Worm (Caenorhabditis elegans) whole organism, L4 larva: Measurements from ENCODE around the gene dsh-2.

Experiments
- F26F4.8 ChIP-seq: fragments of 200-800 bp; sonication (Bioruptor generic); conservative IDR thresholded peaks from 2 replicates; pipeline ENCODE4 v1.3.6; 2022; ENCODE audit warnings: missing genetic modification characterization, missing compliant biosample characterization
- F44E2.7 ChIP-seq: fragments of 200-800 bp; sonication (Bioruptor generic); IDR thresholded peaks from 2 replicates; pipeline ENCODE4 v2.1.2; 2022; ENCODE audit warnings: missing genetic modification characterization, missing compliant biosample characterization
- F49E8.2 ChIP-seq: sonication (generic microtip); optimal IDR thresholded peaks from 2 replicates; lab custom pipeline; 2016; ENCODE audit warnings: missing compliant biosample characterization, mild to moderate bottlenecking, missing genetic modification characterization, borderline replicate concordance
- R02D3.7 ChIP-seq: fragments of 150-350 bp; sonication (generic microtip); optimal IDR thresholded peaks from 3 replicates; lab custom pipeline; 2014; ENCODE audit warnings: missing biosample characterization, missing genetic modification characterization
- Y75B8A.6 ChIP-seq: fragments of 200-800 bp; sonication (Bioruptor generic); IDR thresholded peaks from 2 replicates; pipeline ENCODE4 v1.3.6; 2022; ENCODE audit warnings: missing genetic modification reagents, missing genetic modification characterization, missing compliant biosample characterization
- ZK546.5 ChIP-seq, 2 experiments: sonication (generic microtip); optimal IDR thresholded peaks; 2 replicates each; lab custom pipeline; 2017; ENCODE audit warnings: missing biosample characterization in 2 of 2, missing genetic modification characterization in 2 of 2
- aly-2 ChIP-seq: sonication (generic microtip); optimal IDR thresholded peaks from 2 replicates; lab custom pipeline; 2018; ENCODE audit warnings: missing biosample characterization, missing genetic modification characterization
- ama-1 ChIP-seq: fragments of 150-350 bp; optimal IDR thresholded peaks from 2 replicates; lab custom pipeline; 2014; ENCODE audit warnings: inconsistent platforms, mixed read lengths
- arid-1 ChIP-seq: fragments of 200-800 bp; sonication (Bioruptor generic); conservative IDR thresholded peaks from 2 replicates; pipeline ENCODE4 v1.3.6; 2022; ENCODE audit warnings: missing genetic modification reagents, missing genetic modification characterization, missing compliant biosample characterization
- ceh-28 ChIP-seq: fragments of 150-350 bp; optimal IDR thresholded peaks from 2 replicates; lab custom pipeline; 2014; ENCODE audit warnings: missing biosample characterization, missing genetic modification reagents, missing genetic modification characterization
- ceh-32 ChIP-seq: sonication (generic microtip); optimal IDR thresholded peaks from 2 replicates; lab custom pipeline; 2016; ENCODE audit warnings: mild to moderate bottlenecking, missing genetic modification characterization, missing compliant biosample characterization; ENCODE audit not compliant: poor library complexity
- ceh-62 ChIP-seq: sonication (generic microtip); optimal IDR thresholded peaks from 2 replicates; lab custom pipeline; 2017; ENCODE audit warnings: missing biosample characterization, missing genetic modification characterization
- cey-2 ChIP-seq: sonication (generic microtip); optimal IDR thresholded peaks from 3 replicates; lab custom pipeline; 2017; ENCODE audit warnings: missing genetic modification characterization, mild to moderate bottlenecking, missing compliant biosample characterization, antibody characterized with exemption, borderline replicate concordance; ENCODE audit not compliant: insufficient read depth
- ctbp-1 ChIP-seq: fragments of 200-800 bp; sonication (Bioruptor generic); IDR thresholded peaks from 2 replicates; pipeline ENCODE4 v1.3.6; 2022; ENCODE audit warnings: missing genetic modification reagents, missing genetic modification characterization, missing compliant biosample characterization
- dmd-6 ChIP-seq: fragments of 200-800 bp; sonication (Bioruptor generic); IDR thresholded peaks from 2 replicates; pipeline ENCODE4 v1.3.6; 2022; ENCODE audit warnings: missing genetic modification reagents, missing genetic modification characterization, missing compliant biosample characterization
- dmd-8 ChIP-seq: fragments of 200-800 bp; sonication (Bioruptor generic); IDR thresholded peaks from 2 replicates; pipeline ENCODE4 v1.3.6; 2022; ENCODE audit warnings: missing genetic modification characterization, missing compliant biosample characterization
- dpl-1 ChIP-seq: fragments of 150-350 bp; optimal IDR thresholded peaks from 2 replicates; lab custom pipeline; 2014; ENCODE audit warnings: missing biosample characterization, missing genetic modification reagents, missing genetic modification characterization
- duxl-1 ChIP-seq: sonication (generic microtip); optimal IDR thresholded peaks from 2 replicates; lab custom pipeline; 2016; ENCODE audit warnings: mild to moderate bottlenecking, missing genetic modification characterization, moderate library complexity, missing compliant biosample characterization; ENCODE audit not compliant: poor library complexity
- dve-1 ChIP-seq: sonication (generic microtip); optimal IDR thresholded peaks from 2 replicates; lab custom pipeline; 2017; ENCODE audit warnings: antibody characterized with exemption, mild to moderate bottlenecking, missing genetic modification characterization, missing compliant biosample characterization; ENCODE audit not compliant: insufficient read depth
- egl-27 ChIP-seq: sonication (generic microtip); optimal IDR thresholded peaks from 3 replicates; lab custom pipeline; 2017; ENCODE audit warnings: missing biosample characterization, missing genetic modification reagents, missing genetic modification characterization
- egl-43 ChIP-seq: fragments of 200-800 bp; sonication (Bioruptor generic); IDR thresholded peaks from 2 replicates; pipeline ENCODE4 v1.3.6; 2022; ENCODE audit warnings: missing genetic modification reagents, missing genetic modification characterization, missing compliant biosample characterization
- fos-1 ChIP-seq: fragments of 150-350 bp; optimal IDR thresholded peaks from 2 replicates; lab custom pipeline; 2014; ENCODE audit warnings: missing biosample characterization, missing genetic modification characterization
- hlh-11 ChIP-seq: fragments of 200-800 bp; sonication (Bioruptor generic); optimal IDR thresholded peaks from 2 replicates; lab custom pipeline; 2018; ENCODE audit warnings: mild to moderate bottlenecking, missing genetic modification characterization, missing compliant biosample characterization
- lin-1 ChIP-seq: fragments of 200-800 bp; sonication (Bioruptor generic); IDR thresholded peaks from 2 replicates; pipeline ENCODE4 v1.3.6; 2022; ENCODE audit warnings: missing genetic modification reagents, missing genetic modification characterization, missing compliant biosample characterization
- lin-29 ChIP-seq: fragments of 200-800 bp; sonication (Bioruptor generic); IDR thresholded peaks from 2 replicates; pipeline ENCODE4 v1.3.6; 2022; ENCODE audit warnings: missing genetic modification reagents, missing genetic modification characterization, missing compliant biosample characterization
- lin-38 ChIP-seq: fragments of 200-800 bp; sonication (Bioruptor generic); IDR thresholded peaks from 2 replicates; pipeline ENCODE4 v1.3.6; 2022; ENCODE audit warnings: missing genetic modification reagents, missing genetic modification characterization, missing compliant biosample characterization
- lir-3 ChIP-seq: sonication (generic microtip); optimal IDR thresholded peaks from 2 replicates; lab custom pipeline; 2016; ENCODE audit warnings: mild to moderate bottlenecking, missing genetic modification characterization, missing compliant biosample characterization
- madf-5 ChIP-seq, 2 experiments: fragments of 200-800 bp; sonication (Bioruptor generic); IDR thresholded peaks; 2 replicates each; pipeline ENCODE4 v1.3.6; 2022; ENCODE audit warnings: missing compliant biosample characterization in 2 of 2, missing genetic modification characterization in 2 of 2
- mdt-29 ChIP-seq: fragments of 200-800 bp; sonication (Bioruptor generic); IDR thresholded peaks from 2 replicates; pipeline ENCODE4 v1.3.6; 2022; ENCODE audit warnings: missing genetic modification reagents, missing genetic modification characterization, missing compliant biosample characterization
- mep-1 ChIP-seq: fragments of 150-350 bp; sonication (generic microtip); optimal IDR thresholded peaks from 3 replicates; lab custom pipeline; 2014; ENCODE audit warnings: missing biosample characterization, missing genetic modification characterization
- mes-2 ChIP-seq: sonication (generic microtip); optimal IDR thresholded peaks from 2 replicates; lab custom pipeline; 2016; ENCODE audit warnings: missing genotype, mild to moderate bottlenecking, missing genetic modification characterization, missing compliant biosample characterization; ENCODE audit not compliant: poor library complexity, severe bottlenecking
- mxl-2 ChIP-seq: fragments of 200-800 bp; sonication (Bioruptor generic); conservative IDR thresholded peaks from 2 replicates; pipeline ENCODE4 v1.3.6; 2022; ENCODE audit warnings: missing genetic modification reagents, missing genetic modification characterization, missing compliant biosample characterization
- mxl-3 ChIP-seq: fragments of 200-800 bp; sonication (Bioruptor generic); optimal IDR thresholded peaks from 2 replicates; lab custom pipeline; 2018; ENCODE audit warnings: mild to moderate bottlenecking, missing genetic modification characterization, missing compliant biosample characterization
- nhr-10 ChIP-seq: fragments of 150-350 bp; optimal IDR thresholded peaks from 2 replicates; lab custom pipeline; 2014; ENCODE audit warnings: missing biosample characterization, missing genetic modification characterization
- nhr-102 ChIP-seq: sonication (generic microtip); optimal IDR thresholded peaks from 2 replicates; lab custom pipeline; 2016; ENCODE audit warnings: mild to moderate bottlenecking, missing genetic modification characterization, moderate library complexity, missing compliant biosample characterization
- nhr-42 ChIP-seq: fragments of 200-800 bp; sonication (Bioruptor generic); IDR thresholded peaks from 2 replicates; pipeline ENCODE4 v1.3.6; 2022; ENCODE audit warnings: missing genetic modification characterization, missing compliant biosample characterization
- nhr-48 ChIP-seq: sonication (generic microtip); optimal IDR thresholded peaks from 2 replicates; lab custom pipeline; 2016; ENCODE audit warnings: mild to moderate bottlenecking, missing genetic modification characterization, missing compliant biosample characterization
- pha-4 ChIP-seq, 2 experiments: fragments of 150-350 bp in 1 of 2; fragments of 200-800 bp in 1 of 2; sonication (Bioruptor generic) in 1 of 2; IDR thresholded peaks in 1 of 2; optimal IDR thresholded peaks in 1 of 2; 2 replicates each; pipeline versions ENCODE4 v1.3.6 to Lab custom; 2014 to 2022; ENCODE audit warnings: missing genetic modification characterization in 2 of 2, missing genetic modification reagents in 2 of 2, missing biosample characterization in 1 of 2, missing compliant biosample characterization in 1 of 2
- php-3 ChIP-seq: fragments of 200-800 bp; sonication (Bioruptor generic); IDR thresholded peaks from 2 replicates; pipeline ENCODE4 v1.3.6; 2022; ENCODE audit warnings: missing genetic modification reagents, missing genetic modification characterization, missing compliant biosample characterization
- sdz-12 ChIP-seq: fragments of 200-800 bp; sonication (Bioruptor generic); optimal IDR thresholded peaks from 2 replicates; lab custom pipeline; 2018; ENCODE audit warnings: mild to moderate bottlenecking, missing genetic modification characterization, missing compliant biosample characterization
- set-16 ChIP-seq: fragments of 200-800 bp; sonication (Bioruptor generic); IDR thresholded peaks from 2 replicates; pipeline ENCODE4 v1.3.6; 2022; ENCODE audit warnings: missing genetic modification reagents, missing genetic modification characterization, missing compliant biosample characterization
- skn-1 ChIP-seq: fragments of 150-350 bp; optimal IDR thresholded peaks from 2 replicates; lab custom pipeline; 2014; ENCODE audit warnings: missing biosample characterization, missing genetic modification characterization
- snpc-4 ChIP-seq: fragments of 150-350 bp; optimal IDR thresholded peaks from 2 replicates; lab custom pipeline; 2014; ENCODE audit warnings: missing biosample characterization, missing genetic modification characterization
- spr-1 ChIP-seq: sonication (generic microtip); optimal IDR thresholded peaks from 2 replicates; lab custom pipeline; 2016; ENCODE audit warnings: mild to moderate bottlenecking, missing genetic modification characterization, missing compliant biosample characterization
- spr-3 ChIP-seq: fragments of 200-800 bp; sonication (Bioruptor generic); optimal IDR thresholded peaks from 2 replicates; lab custom pipeline; 2018; ENCODE audit warnings: mild to moderate bottlenecking, missing genetic modification characterization, missing compliant biosample characterization
- tag-97 ChIP-seq: fragments of 200-800 bp; sonication (Bioruptor generic); IDR thresholded peaks from 2 replicates; pipeline ENCODE4 v1.3.6; 2022; ENCODE audit warnings: missing genetic modification characterization, missing compliant biosample characterization
- unc-130 ChIP-seq: sonication (generic microtip); optimal IDR thresholded peaks from 2 replicates; lab custom pipeline; 2016; ENCODE audit warnings: missing genetic modification reagents, missing genetic modification characterization, missing compliant biosample characterization
- unc-39 ChIP-seq: sonication (generic microtip); optimal IDR thresholded peaks from 2 replicates; lab custom pipeline; 2017; ENCODE audit warnings: missing biosample characterization, missing genetic modification characterization
- vab-7 ChIP-seq: fragments of 200-800 bp; sonication (Bioruptor generic); IDR thresholded peaks from 2 replicates; pipeline ENCODE4 v1.3.6; 2022; ENCODE audit warnings: missing genetic modification reagents, missing genetic modification characterization, missing compliant biosample characterization
- zip-11 ChIP-seq: fragments of 200-800 bp; sonication (Bioruptor generic); IDR thresholded peaks from 2 replicates; pipeline ENCODE4 v1.3.6; 2022; ENCODE audit warnings: missing genetic modification characterization, missing compliant biosample characterization

dsh-2 gene

DNA sequence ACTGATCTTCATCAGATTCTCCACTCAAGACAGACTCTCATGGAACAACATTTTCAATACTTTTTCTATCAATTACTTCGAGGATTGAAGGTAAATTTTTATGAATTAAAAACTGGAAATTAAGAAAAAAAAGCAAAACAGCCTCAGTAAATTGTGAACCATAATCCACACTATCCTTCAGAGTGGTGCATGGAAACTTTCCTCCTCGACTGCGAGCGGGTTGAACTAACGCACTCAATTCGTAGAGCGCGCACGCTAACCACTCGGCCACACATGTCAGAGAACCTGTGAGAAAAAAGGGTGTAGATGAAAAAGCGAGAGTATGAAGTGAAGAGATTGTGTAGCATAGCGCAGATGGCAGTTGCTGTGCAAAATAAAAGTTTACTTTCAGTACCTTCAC, 24.0 kb upstream of the dsh-2 start (continued):
- TF ChIP-seq zip-11 (GFP tag; lab: Robert Waterston, UW) (peak; percentile 73; the same call in 1 of the 2 replicates), mep-1 (tag; lab: Kevin White, UChicago) (peak; percentile 72), tag-97 (no peak), mxl-3 (peak; percentile 69), ZK546.5 (tag; optimal IDR thresholded peaks at IDR 0.05; lab: Kevin White, UChicago) (no peak), sdz-12 (GFP tag; lab: Kevin White, UChicago) (peak; percentile 77), Y75B8A.6 (peak; percentile 86), spr-1 (tag; lab: Kevin White, UChicago) (peak; percentile 86), cey-2 (tag; lab: Kevin White, UChicago) (no peak), dpl-1 (GFP tag; lab: Kevin White, UChicago) (peak; percentile 39), lir-3 (peak; percentile 78), ceh-32 (tag; lab: Kevin White, UChicago) (no peak), snpc-4 (no peak), unc-39 (tag; lab: Kevin White, UChicago) (no peak), spr-3 (peak; percentile 75), F44E2.7 (GFP tag; lab: Robert Waterston, UW) (peak; percentile 75), vab-7 (GFP tag; lab: Robert Waterston, UW) (peak; percentile 91), egl-27 (tag; lab: Kevin White, UChicago) (no peak), lin-1 (GFP tag; lab: Robert Waterston, UW) (peak; percentile 85; the same call in 1 of the 2 replicates), ama-1 (lab: Kevin White, UChicago) (no peak), duxl-1 (tag; lab: Kevin White, UChicago) (peak; percentile 85), set-16 (GFP tag; lab: Robert Waterston, UW) (no peak), nhr-102 (tag; lab: Kevin White, UChicago) (peak; percentile 82), egl-43 (GFP tag; lab: Robert Waterston, UW) (no peak), dve-1 (peak; percentile 72), nhr-10 (no peak), mes-2 (peak; percentile 92), F49E8.2 (tag; lab: Kevin White, UChicago) (peak; percentile 63), unc-130 (peak; percentile 80), mdt-29 (GFP tag; lab: Robert Waterston, UW) (peak; percentile 59), php-3 (GFP tag; lab: Robert Waterston, UW) (peak; percentile 58; the same call in 1 of the 2 replicates), madf-5 (GFP tag; IDR thresholded peaks at IDR 0.05; lab: Robert Waterston, UW) (peak; percentile 83 to 84; a peak in 3 of 4 replicates), ceh-62 (tag; lab: Kevin White, UChicago) (no peak), dmd-8 (GFP tag; lab: Robert Waterston, UW) (peak; percentile 94), ctbp-1 (GFP tag; lab: Robert Waterston, UW) (peak; percentile 89), ceh-28 (no peak), skn-1 (tag; lab: Kevin White, UChicago) (no peak), hlh-11 (no peak), R02D3.7 (peak; percentile 4), lin-29 (peak; percentile 65), F26F4.8 (GFP tag; lab: Robert Waterston, UW) (peak; percentile 92), lin-38 (GFP tag; lab: Robert Waterston, UW) (no peak; the same call in none of the 2 replicates), aly-2 (tag; lab: Kevin White, UChicago) (peak; percentile 4), fos-1 (tag; lab: Kevin White, UChicago) (no peak), arid-1 (GFP tag; lab: Robert Waterston, UW) (peak; percentile 90), pha-4 (GFP tag; IDR thresholded peaks at IDR 0.05; lab: Robert Waterston, UW) (no peak; the same call in 1 of the 2 replicates), pha-4 (tag; optimal IDR thresholded peaks at IDR 0.05; lab: Kevin White, UChicago) (no peak), dmd-6 (GFP tag; lab: Robert Waterston, UW) (peak; percentile 82), mxl-2 (GFP tag; lab: Robert Waterston, UW) (peak; percentile 67; the same call in 1 of the 2 replicates), nhr-42 (peak; percentile 83), nhr-48 (tag; lab: Kevin White, UChicago) (peak; percentile 80)
